Worm (Caenorhabditis elegans) whole organism, L4 larva: ENCODE data around the gene cyp-14A2.

ENCODE experiments used
- F49E8.2 ChIP-seq: sonication (generic microtip); optimal IDR thresholded peaks from 2 replicates; lab custom pipeline; 2016; ENCODE audit warnings: missing compliant biosample characterization, mild to moderate bottlenecking, missing genetic modification characterization, borderline replicate concordance
- nhr-11 ChIP-seq: fragments of 150-350 bp; optimal IDR thresholded peaks from 2 replicates; lab custom pipeline; 2014; ENCODE audit warnings: missing biosample characterization, missing genetic modification characterization

ce11 chrX:13267230-13267629 lies 2.3 kb downstream of the cyp-14A2 start, which contains the start of gene cyp-14A1:
- TF ChIP-seq F49E8.2 (tag; lab: Kevin White, UChicago) (no peak), nhr-11 (tag; lab: Kevin White, UChicago) (no peak)
